Worm (Caenorhabditis elegans) whole organism, young adult: Measurements from ENCODE around the gene C53C11.2.

Experiments
- C06A6.2 ChIP-seq: fragments of 200-800 bp; sonication (Bioruptor generic); conservative IDR thresholded peaks from 2 replicates; pipeline ENCODE4 v1.3.6; 2022; ENCODE audit warnings: missing genetic modification characterization, missing compliant biosample characterization
- F49E8.2 ChIP-seq: sonication (generic microtip); optimal IDR thresholded peaks from 3 replicates; lab custom pipeline; 2017; ENCODE audit warnings: missing genetic modification characterization, mild to moderate bottlenecking, missing compliant biosample characterization, antibody characterized with exemption, moderate library complexity; ENCODE audit not compliant: insufficient read depth
- efl-1 ChIP-seq: fragments of 150-350 bp; optimal IDR thresholded peaks from 2 replicates; lab custom pipeline; 2014; ENCODE audit warnings: missing biosample characterization, missing genetic modification reagents, missing genetic modification characterization

- TF ChIP-seq C06A6.2 (GFP tag; lab: Robert Waterston, UW) (no peak), F49E8.2 (tag; lab: Kevin White, UChicago) (no peak), efl-1 (GFP tag; lab: Kevin White, UChicago) (no peak)
Observed at ce11 chrX:17362529-17362928, 26.1 kb downstream of the C53C11.2 start, which contains the start of gene F10D7.11.
